Fruit fly (Drosophila melanogaster) S2 (cell line): Measurements from ENCODE around the gene CG1582.

Source experiments
- CG8478 ChIP-seq: fragments of >200 bp; optimal IDR thresholded peaks from 2 replicates; lab custom pipeline; 2018
- CTCF ChIP-seq, 2 experiments: fragments of >200 bp; optimal IDR thresholded peaks; 2 replicates each; lab custom pipeline; 2018

DNA sequence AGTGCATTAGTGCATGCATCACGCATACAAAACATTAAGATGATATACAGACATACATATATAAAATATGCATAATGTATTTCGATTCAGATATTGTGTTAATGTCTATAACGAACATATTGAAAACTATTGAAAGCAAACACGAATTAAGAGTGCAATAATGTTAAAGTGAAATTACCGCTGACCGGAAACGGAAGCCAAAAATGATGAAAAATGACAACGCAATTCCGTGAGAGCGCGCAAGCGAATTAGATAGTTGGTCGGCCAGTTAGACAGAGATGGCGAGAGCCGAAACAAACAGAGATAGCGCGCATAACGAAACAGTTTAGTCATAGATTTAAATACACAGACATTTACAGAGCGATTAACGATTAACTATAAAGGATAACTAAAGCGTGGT lies 23.1 kb upstream of the CG1582 start:
- TF ChIP-seq CTCF (optimal IDR thresholded peaks at IDR 0.05; lab: Kevin White, UChicago) (no peak), CG8478 (lab: Kevin White, UChicago) (no peak)
